Worm (Caenorhabditis elegans) whole organism, L1 larva: ENCODE measurements around the gene T07F12.1.

Experiments
- skn-1 ChIP-seq: fragments of 150-350 bp; optimal IDR thresholded peaks from 2 replicates; lab custom pipeline; 2014; ENCODE audit warnings: missing biosample characterization, missing genetic modification characterization
- unc-62 ChIP-seq: fragments of 150-350 bp; optimal IDR thresholded peaks from 2 replicates; lab custom pipeline; 2014; ENCODE audit warnings: missing biosample characterization, missing genetic modification reagents, missing genetic modification characterization

ce11 chrX:4915879-4916278 is 22.0 kb downstream of the T07F12.1 start, which contains the start of gene ifa-4:
- TF ChIP-seq unc-62, result no peak
- TF ChIP-seq skn-1 (tag; lab: Kevin White, UChicago), result no peak
